Worm (Caenorhabditis elegans): ENCODE data around the gene arrd-28.

DNA sequence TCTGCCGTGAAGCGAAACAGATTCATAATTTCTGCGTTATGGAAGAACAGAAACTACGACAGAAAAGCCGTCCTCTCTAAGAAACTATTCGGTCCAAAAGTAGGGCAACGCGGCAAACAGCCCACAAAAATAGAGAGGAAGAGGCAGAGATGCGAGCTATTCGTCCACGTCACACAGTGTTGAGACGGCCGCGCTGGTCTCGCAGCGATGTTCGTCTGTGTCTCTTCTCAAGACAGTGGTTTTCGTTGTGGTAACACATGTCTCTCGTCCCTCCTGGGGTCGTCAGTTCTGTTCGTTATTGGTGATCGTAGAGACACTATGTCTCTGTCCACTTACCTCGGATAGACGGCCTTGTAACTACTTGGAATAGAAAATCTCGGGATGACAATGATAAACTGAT, 25.1 kb upstream of the arrd-28 start, which contains the start of gene erd-2.1:
- TF ChIP-seq nfya-2 (GFP tag; IDR thresholded peaks at IDR 0.05) (no peak), tbx-9 (tag; optimal IDR thresholded peaks at IDR 0.05; ENCODE audit: borderline replicate concordance) (no peak), lag-1 (GFP tag; IDR thresholded peaks at IDR 0.05) (no peak), nhr-80 (tag; optimal IDR thresholded peaks at IDR 0.05) (peak; percentile 82), C06A6.2 (GFP tag; conservative IDR thresholded peaks at IDR 0.05) (no peak), snpc-4 (GFP tag; optimal IDR thresholded peaks at IDR 0.05) (no peak), snpc-4 (tag; optimal IDR thresholded peaks at IDR 0.05) (no peak), sea-2 (GFP tag; IDR thresholded peaks at IDR 0.05) (no peak), him-1 (tag; optimal IDR thresholded peaks at IDR 0.05) (no peak), pha-4 (tag; optimal IDR thresholded peaks at IDR 0.05) (no peak)
